Worm (Caenorhabditis elegans) whole organism, L2 larva: ENCODE data around the gene F13H8.5.

Source experiments
- C34F6.9 ChIP-seq: fragments of 150-350 bp; optimal IDR thresholded peaks from 2 replicates; lab custom pipeline; 2014; ENCODE audit warnings: missing biosample characterization, missing genetic modification characterization
- alr-1 ChIP-seq: fragments of 150-350 bp; optimal IDR thresholded peaks from 2 replicates; lab custom pipeline; 2014; ENCODE audit warnings: missing biosample characterization, missing genetic modification characterization
- ama-1 ChIP-seq: fragments of 150-350 bp; optimal IDR thresholded peaks from 2 replicates; lab custom pipeline; 2018; ENCODE audit warnings: inconsistent platforms
- ceh-82 ChIP-seq: fragments of 150-350 bp; optimal IDR thresholded peaks from 2 replicates; lab custom pipeline; 2014; ENCODE audit warnings: missing biosample characterization, missing genetic modification characterization
- lin-11 ChIP-seq: fragments of 150-350 bp; sonication (generic microtip); optimal IDR thresholded peaks from 2 replicates; lab custom pipeline; 2014; ENCODE audit warnings: missing biosample characterization, missing genetic modification characterization, inconsistent platforms, mixed read lengths
- lin-13 ChIP-seq: fragments of 150-350 bp; optimal IDR thresholded peaks from 2 replicates; lab custom pipeline; 2014; ENCODE audit warnings: missing biosample characterization, missing genetic modification reagents, missing genetic modification characterization
- lsy-2 ChIP-seq, 2 experiments: fragments of 150-350 bp in 1 of 2; sonication (generic microtip) in 1 of 2; optimal IDR thresholded peaks; 2 replicates each; lab custom pipeline; 2014 to 2017; ENCODE audit warnings: missing biosample characterization in 2 of 2, missing genetic modification characterization in 2 of 2
- nhr-77 ChIP-seq: fragments of 150-350 bp; optimal IDR thresholded peaks from 2 replicates; lab custom pipeline; 2014; ENCODE audit warnings: missing biosample characterization, missing genetic modification characterization
- sem-4 ChIP-seq: fragments of 150-350 bp; optimal IDR thresholded peaks from 2 replicates; lab custom pipeline; 2014; ENCODE audit warnings: missing biosample characterization, missing genetic modification reagents, missing genetic modification characterization
- skn-1 ChIP-seq: sonication (generic microtip); optimal IDR thresholded peaks from 2 replicates; lab custom pipeline; 2017; ENCODE audit warnings: missing biosample characterization, missing genetic modification characterization
- unc-62 ChIP-seq: fragments of 150-350 bp; optimal IDR thresholded peaks from 2 replicates; lab custom pipeline; 2014; ENCODE audit warnings: missing biosample characterization, missing genetic modification reagents, missing genetic modification characterization
- zag-1 ChIP-seq: fragments of 150-350 bp; optimal IDR thresholded peaks from 2 replicates; lab custom pipeline; 2014; ENCODE audit warnings: missing biosample characterization, missing genetic modification characterization
- ztf-11 ChIP-seq: sonication (generic microtip); optimal IDR thresholded peaks from 2 replicates; lab custom pipeline; 2017; ENCODE audit warnings: missing biosample characterization, missing genetic modification characterization
- ztf-4 ChIP-seq: fragments of 150-350 bp; optimal IDR thresholded peaks from 2 replicates; lab custom pipeline; 2014; ENCODE audit warnings: missing biosample characterization, missing genetic modification characterization

ce11 chrII:6207252-6207651 lies 48.7 kb downstream of the F13H8.5 start:
- TF ChIP-seq ceh-82 (no peak), lsy-2 (tag; optimal IDR thresholded peaks at IDR 0.05; lab: Kevin White, UChicago) (no peak), unc-62 (no peak), ama-1 (lab: Kevin White, UChicago) (no peak), skn-1 (tag; lab: Kevin White, UChicago) (no peak), ztf-11 (tag; lab: Kevin White, UChicago) (no peak), zag-1 (tag; lab: Kevin White, UChicago) (no peak), ztf-4 (tag; lab: Kevin White, UChicago) (no peak), sem-4 (tag; lab: Kevin White, UChicago) (no peak), nhr-77 (tag; lab: Kevin White, UChicago) (no peak), alr-1 (tag; lab: Kevin White, UChicago) (no peak), lin-11 (no peak), C34F6.9 (tag; lab: Kevin White, UChicago) (no peak), lin-13 (GFP tag; lab: Kevin White, UChicago) (no peak)
